Worm (Caenorhabditis elegans) whole organism, early embryonic: ENCODE data around the gene T13F2.6.
"Not testable (repeated sequence)": the region's sequence is repeated elsewhere in the genome, so short reads cannot be mapped to it uniquely, and the experiment has no call there.

Experiments
- B0310.2 ChIP-seq: sonication (generic microtip); optimal IDR thresholded peaks from 2 replicates; lab custom pipeline; 2016; ENCODE audit warnings: mild to moderate bottlenecking, missing genetic modification characterization, missing compliant biosample characterization
- F13C5.2 ChIP-seq: sonication (generic microtip); optimal IDR thresholded peaks from 2 replicates; lab custom pipeline; 2017; ENCODE audit warnings: mild to moderate bottlenecking, missing genetic modification characterization, inconsistent platforms, missing compliant biosample characterization
- aly-1 ChIP-seq: sonication (generic microtip); optimal IDR thresholded peaks from 2 replicates; lab custom pipeline; 2016; ENCODE audit warnings: missing genetic modification characterization, missing compliant biosample characterization
- ama-1 ChIP-seq: fragments of 150-350 bp; optimal IDR thresholded peaks from 2 replicates; lab custom pipeline; 2014
- ceh-13 ChIP-seq: fragments of 200-800 bp; sonication (Bioruptor generic); optimal IDR thresholded peaks from 2 replicates; lab custom pipeline; 2018; ENCODE audit warnings: mild to moderate bottlenecking, missing genetic modification characterization, missing compliant biosample characterization
- ceh-36 ChIP-seq: sonication (generic microtip); optimal IDR thresholded peaks from 2 replicates; lab custom pipeline; 2016; ENCODE audit warnings: missing genetic modification characterization, inconsistent platforms, missing compliant biosample characterization
- ets-7 ChIP-seq: sonication (generic microtip); optimal IDR thresholded peaks from 2 replicates; lab custom pipeline; 2016; ENCODE audit warnings: missing genotype, missing genetic modification characterization, missing compliant biosample characterization
- flt-1 ChIP-seq: fragments of 200-800 bp; sonication (Bioruptor generic); IDR thresholded peaks from 2 replicates; pipeline ENCODE4 v1.3.6; 2022; ENCODE audit warnings: missing genetic modification characterization, missing compliant biosample characterization
- hmbx-1 ChIP-seq: sonication (generic microtip); optimal IDR thresholded peaks from 2 replicates; lab custom pipeline; 2016; ENCODE audit warnings: mild to moderate bottlenecking, missing genetic modification characterization, missing compliant biosample characterization
- hmg-4 ChIP-seq: fragments of 200-800 bp; sonication (Bioruptor generic); optimal IDR thresholded peaks from 2 replicates; lab custom pipeline; 2018; ENCODE audit warnings: mild to moderate bottlenecking, missing genetic modification characterization, missing compliant biosample characterization
- hnd-1 ChIP-seq: sonication (generic microtip); optimal IDR thresholded peaks from 2 replicates; lab custom pipeline; 2016; ENCODE audit warnings: missing genetic modification characterization, missing compliant biosample characterization
- pes-1 ChIP-seq: fragments of 200-800 bp; sonication (Bioruptor generic); IDR thresholded peaks from 2 replicates; pipeline ENCODE4 v1.3.6; 2022; ENCODE audit warnings: missing genetic modification reagents, missing genetic modification characterization, missing compliant biosample characterization
- scrt-1 ChIP-seq: fragments of 200-800 bp; sonication (Bioruptor generic); IDR thresholded peaks from 2 replicates; pipeline ENCODE4 v1.3.6; 2022; ENCODE audit warnings: missing genetic modification characterization, missing compliant biosample characterization
- sea-1 ChIP-seq: fragments of 200-800 bp; sonication (Bioruptor generic); conservative IDR thresholded peaks from 2 replicates; pipeline ENCODE4 v1.3.6; 2022; ENCODE audit warnings: missing genetic modification characterization, missing compliant biosample characterization
- tbx-11 ChIP-seq: fragments of 200-800 bp; sonication (Bioruptor generic); IDR thresholded peaks from 2 replicates; pipeline ENCODE4 v1.3.6; 2022; ENCODE audit warnings: missing genetic modification characterization, missing compliant biosample characterization
- tbx-37 ChIP-seq: fragments of 200-800 bp; sonication (Bioruptor generic); conservative IDR thresholded peaks from 2 replicates; pipeline ENCODE4 v1.3.6; 2022; ENCODE audit warnings: missing genetic modification reagents, missing genetic modification characterization, missing compliant biosample characterization
- tra-4 ChIP-seq: sonication (generic microtip); optimal IDR thresholded peaks from 2 replicates; lab custom pipeline; 2017; ENCODE audit warnings: missing genetic modification characterization, missing compliant biosample characterization

Gene T13F2.6

DNA sequence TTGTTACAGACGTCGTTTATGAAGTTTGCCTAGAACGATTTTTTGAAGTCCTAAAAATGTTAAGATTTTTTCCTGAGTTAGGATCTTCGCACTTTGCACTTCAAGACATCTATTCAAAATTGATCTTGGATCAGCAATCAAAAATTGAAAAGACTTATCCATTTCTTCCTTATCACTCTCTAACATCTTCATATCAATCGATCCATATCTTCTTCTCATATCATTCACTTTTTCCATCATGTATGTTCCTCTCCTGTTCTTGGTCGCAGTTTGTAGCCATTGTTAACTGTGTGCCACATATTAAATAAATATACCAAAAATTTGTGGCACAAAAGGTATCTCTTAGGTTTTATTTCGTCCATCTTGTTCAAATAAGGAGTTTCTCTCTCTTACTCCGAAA, 22.4 kb upstream of the T13F2.6 start:
- TF ChIP-seq ceh-36, result no peak
- no peak for TF ChIP-seq scrt-1 (GFP tag; lab: Robert Waterston, UW)
- TF ChIP-seq hmbx-1 (tag; lab: Kevin White, UChicago), result no peak
- TF ChIP-seq aly-1 (tag; lab: Kevin White, UChicago), result no peak
- TF ChIP-seq tbx-37 (GFP tag; lab: Robert Waterston, UW), result no peak
- TF ChIP-seq pes-1 (GFP tag; lab: Robert Waterston, UW), result no peak
- TF ChIP-seq ceh-13, result no peak
- no peak for TF ChIP-seq F13C5.2

DNA sequence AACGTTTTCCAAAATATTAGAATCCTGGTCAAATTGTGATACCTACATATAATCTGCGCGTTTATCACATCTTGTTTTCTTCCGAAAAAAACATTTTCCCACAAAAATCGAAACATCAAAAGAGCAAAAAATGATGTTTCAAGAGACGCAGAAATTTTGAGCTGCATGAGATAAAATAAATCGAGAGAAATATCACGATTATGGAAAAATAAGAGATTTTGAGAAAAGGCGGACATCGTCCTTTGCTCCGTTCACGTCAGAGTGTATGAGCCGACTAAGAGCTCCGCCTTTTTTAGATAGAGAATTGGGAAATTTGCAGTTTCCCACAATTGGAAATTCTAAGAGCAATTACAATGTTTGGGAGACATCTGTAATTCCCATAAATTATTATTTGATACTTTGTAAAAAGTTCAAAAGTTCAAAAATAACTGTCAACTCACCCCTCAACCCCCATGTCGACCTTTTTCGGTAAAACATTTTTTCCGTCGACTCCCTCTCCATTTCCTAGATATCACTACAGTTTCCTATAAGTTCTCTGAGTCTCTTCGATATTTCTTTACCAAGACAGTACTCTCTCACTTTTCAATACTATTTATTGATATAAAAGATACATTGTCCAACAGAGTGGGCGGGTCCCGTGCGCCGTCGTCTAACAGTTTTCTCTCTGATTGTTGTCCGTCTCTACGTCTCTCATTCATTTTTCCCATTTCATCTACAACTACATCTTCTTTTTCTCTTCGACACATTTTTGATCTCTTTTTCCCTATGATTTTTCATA, 21.3 kb upstream of the T13F2.6 start:
- TF ChIP-seq aly-1 (tag; lab: Kevin White, UChicago) (no peak), hmbx-1 (tag; lab: Kevin White, UChicago) (no peak), F13C5.2 (no peak), ama-1 (lab: Kevin White, UChicago) (no peak), ceh-13 (no peak), hnd-1 (tag; lab: Kevin White, UChicago) (no peak), sea-1 (GFP tag; lab: Robert Waterston, UW) (no peak), scrt-1 (GFP tag; lab: Robert Waterston, UW) (no peak), B0310.2 (tag; lab: Kevin White, UChicago) (no peak), pes-1 (GFP tag; lab: Robert Waterston, UW) (no peak), ceh-36 (no peak), tbx-11 (GFP tag; lab: Robert Waterston, UW) (no peak), tra-4 (tag; lab: Kevin White, UChicago) (no peak), flt-1 (no peak), ets-7 (tag; lab: Kevin White, UChicago) (no peak), tbx-37 (GFP tag; lab: Robert Waterston, UW) (no peak), hmg-4 (GFP tag; lab: Kevin White, UChicago) (no peak)

DNA sequence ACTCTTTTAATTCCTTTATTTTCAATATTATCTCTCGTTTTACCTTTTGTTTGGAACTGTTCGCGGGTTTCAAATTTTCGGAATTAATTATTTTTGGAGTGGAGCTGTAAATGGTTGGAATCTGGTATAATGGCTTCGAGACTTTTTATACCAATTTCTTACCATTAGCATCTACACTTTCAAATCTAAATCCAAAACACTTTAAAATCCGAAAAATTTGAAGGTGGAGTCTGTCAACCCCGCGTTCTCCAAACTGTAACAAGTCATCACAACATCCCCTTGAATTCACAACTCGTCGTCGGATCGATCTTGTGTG, 20.7 kb upstream of the T13F2.6 start, which contains the start of gene nhr-97:
nhr-97 (plus strand) TSS at position 217 of the 316 bp plus-strand sequence.
- no peak for TF ChIP-seq ama-1 (lab: Kevin White, UChicago)
- TF ChIP-seq ets-7 (tag; lab: Kevin White, UChicago), result no peak
- TF ChIP-seq scrt-1 (GFP tag; lab: Robert Waterston, UW), result no peak
- no peak for TF ChIP-seq hmg-4 (GFP tag; lab: Kevin White, UChicago)
- TF ChIP-seq sea-1 (GFP tag; lab: Robert Waterston, UW), result no peak
- no peak for TF ChIP-seq F13C5.2
- TF ChIP-seq flt-1, result no peak
- no peak for TF ChIP-seq aly-1 (tag; lab: Kevin White, UChicago)
- no peak for TF ChIP-seq hnd-1 (tag; lab: Kevin White, UChicago)
- no peak for TF ChIP-seq ceh-36
- TF ChIP-seq ceh-13, result no peak
- no peak for TF ChIP-seq B0310.2 (tag; lab: Kevin White, UChicago)
- no peak for TF ChIP-seq hmbx-1 (tag; lab: Kevin White, UChicago)
- TF ChIP-seq pes-1 (GFP tag; lab: Robert Waterston, UW), result no peak

DNA sequence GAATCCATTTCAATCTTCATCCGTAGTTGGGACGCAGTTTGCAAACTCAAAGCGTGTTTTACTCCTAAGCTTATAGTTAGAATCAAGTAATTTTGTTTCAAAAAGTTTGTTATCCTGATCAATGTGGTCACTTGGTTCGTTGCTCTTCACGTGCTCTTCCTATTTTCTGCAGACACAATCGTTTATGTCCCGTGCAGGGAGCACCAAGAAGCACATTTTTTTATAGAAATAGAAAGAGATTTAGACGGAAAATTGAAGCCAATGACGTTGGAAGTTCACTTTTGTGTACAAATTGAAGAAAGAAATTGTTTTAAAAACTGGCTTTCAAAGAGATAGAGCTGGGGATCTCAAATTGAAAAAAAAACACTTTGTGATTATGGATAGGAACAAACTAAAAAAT, 16.4 kb upstream of the T13F2.6 start:
- TF ChIP-seq tbx-11 (GFP tag; lab: Robert Waterston, UW) (no peak), ceh-13 (no peak), aly-1 (tag; lab: Kevin White, UChicago) (no peak)

DNA sequence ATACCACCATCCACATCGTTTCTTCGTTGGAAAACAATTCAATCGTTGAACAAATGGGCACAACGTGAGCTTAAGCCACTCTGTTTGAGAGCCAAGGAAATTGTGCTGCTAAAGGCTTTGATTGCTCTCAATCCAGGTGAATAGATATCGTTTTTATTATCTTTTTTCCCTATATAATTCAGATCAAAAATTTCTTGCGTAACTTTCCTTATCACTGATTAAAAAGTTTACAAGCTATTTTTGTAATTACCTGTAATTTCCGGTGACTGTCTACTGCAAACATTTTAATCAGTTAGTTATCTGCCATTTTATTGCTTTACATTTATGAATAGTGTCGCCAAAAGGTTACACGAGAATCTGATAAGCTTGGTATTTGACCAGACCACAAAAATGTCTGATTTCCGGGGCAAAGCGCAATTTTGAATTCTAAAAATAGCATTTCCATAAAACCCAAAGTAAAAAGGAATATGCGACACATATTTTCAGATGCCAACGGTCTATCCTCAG, 15.4 kb upstream of the T13F2.6 start:
- TF ChIP-seq F13C5.2 (no peak), scrt-1 (GFP tag; lab: Robert Waterston, UW) (no peak), hnd-1 (tag; lab: Kevin White, UChicago) (no peak), pes-1 (GFP tag; lab: Robert Waterston, UW) (no peak), sea-1 (GFP tag; lab: Robert Waterston, UW) (no peak), tbx-37 (GFP tag; lab: Robert Waterston, UW) (no peak), ets-7 (tag; lab: Kevin White, UChicago) (no peak), ceh-36 (no peak), aly-1 (tag; lab: Kevin White, UChicago) (no peak), B0310.2 (tag; lab: Kevin White, UChicago) (no peak), ama-1 (lab: Kevin White, UChicago) (no peak), ceh-13 (no peak), hmbx-1 (tag; lab: Kevin White, UChicago) (no peak), tbx-11 (GFP tag; lab: Robert Waterston, UW) (no peak), hmg-4 (GFP tag; lab: Kevin White, UChicago) (no peak), tra-4 (tag; lab: Kevin White, UChicago) (no peak), flt-1 (no peak)

DNA sequence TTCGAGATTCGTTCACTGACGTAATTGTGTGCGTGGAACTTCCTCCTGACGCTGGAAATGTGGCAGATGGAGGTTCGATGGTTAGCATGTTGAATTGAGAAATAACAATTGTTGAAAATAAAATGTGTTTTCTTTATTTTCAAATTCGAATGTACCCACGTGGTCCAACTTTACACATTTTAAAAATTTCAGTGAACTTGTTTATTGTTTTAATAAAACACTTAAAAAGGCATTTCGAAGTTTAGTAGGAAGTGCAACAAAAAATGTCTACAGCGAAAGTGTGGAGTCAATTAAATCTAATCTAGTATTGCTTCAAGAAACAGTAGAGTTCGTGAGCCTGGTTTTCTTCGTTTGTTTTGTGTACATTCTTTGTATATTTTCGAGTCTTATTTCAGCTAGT, 11.9 kb upstream of the T13F2.6 start, which contains the start of gene ssp-36:
ssp-36 (minus strand) TSS at position 101 of the 400 bp plus-strand sequence.
- TF ChIP-seq flt-1, result no peak
- TF ChIP-seq pes-1 (GFP tag; lab: Robert Waterston, UW), result no peak
- TF ChIP-seq ets-7 (tag; lab: Kevin White, UChicago), result no peak
- TF ChIP-seq scrt-1 (GFP tag; lab: Robert Waterston, UW), result no peak
- TF ChIP-seq tbx-11 (GFP tag; lab: Robert Waterston, UW), result no peak
- TF ChIP-seq ceh-36, result no peak
- TF ChIP-seq ceh-13, result no peak
- TF ChIP-seq hmbx-1 (tag; lab: Kevin White, UChicago), result no peak
- TF ChIP-seq tra-4 (tag; lab: Kevin White, UChicago), result no peak
- no peak for TF ChIP-seq F13C5.2
- TF ChIP-seq B0310.2 (tag; lab: Kevin White, UChicago), result no peak
- TF ChIP-seq sea-1 (GFP tag; lab: Robert Waterston, UW), result no peak
- TF ChIP-seq hnd-1 (tag; lab: Kevin White, UChicago), result no peak
- no peak for TF ChIP-seq aly-1 (tag; lab: Kevin White, UChicago)

DNA sequence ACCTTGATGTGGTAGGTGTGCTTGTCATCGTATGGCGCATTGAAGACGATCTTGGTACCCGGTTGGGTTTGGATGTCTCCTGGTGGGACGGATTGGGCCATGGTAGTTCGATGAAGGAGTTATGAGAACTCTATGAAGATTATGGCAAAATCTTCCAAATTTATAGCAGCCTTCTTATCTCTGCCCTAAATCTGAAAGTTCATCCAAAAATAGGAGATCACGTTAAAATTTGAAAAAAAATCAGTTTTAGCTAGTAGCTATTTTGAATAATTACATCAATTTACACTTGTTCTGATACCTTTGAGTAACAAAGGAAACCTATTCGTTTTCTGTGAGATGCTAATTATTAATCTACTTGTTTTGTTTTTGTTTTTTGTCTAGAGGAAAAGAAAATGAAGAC, 11.1 kb upstream of the T13F2.6 start, which contains the start of gene msp-79:
msp-79 (minus strand) TSS at position 101 of the 400 bp plus-strand sequence.
- TF ChIP-seq hmbx-1 (tag; lab: Kevin White, UChicago); aly-1 (tag; lab: Kevin White, UChicago); F13C5.2: not testable (repeated sequence)
